Fruit fly (Drosophila melanogaster) whole organism, wandering third instar larva: Measurements from ENCODE around the gene Sgs8.
A peak's percentile ranks its signal among the peaks of the same experiment; 100 is the strongest.

Experiments used
- Vsx2 ChIP-seq: fragments of 200-300, 225-300 bp; sonication (Bioruptor generic); optimal IDR thresholded peaks from 2 replicates; lab custom pipeline; 2018; ENCODE audit warnings: missing biosample characterization, missing genetic modification characterization; ENCODE audit not compliant: partially characterized antibody
- br ChIP-seq: fragments of 200-800 bp; sonication (Bioruptor generic); optimal IDR thresholded peaks from 2 replicates; lab custom pipeline; 2016; ENCODE audit warnings: missing biosample characterization, missing genetic modification characterization
- dl ChIP-seq, 2 experiments: fragments of 175-275, 200-275 bp in 1 of 2; fragments of 200-275 bp in 1 of 2; sonication (Bioruptor generic); optimal IDR thresholded peaks; lab custom pipeline; 2018; ENCODE audit warnings: mild to moderate bottlenecking in 2 of 2, missing biosample characterization in 2 of 2, missing genetic modification characterization in 2 of 2, moderate library complexity in 2 of 2; ENCODE audit not compliant: partially characterized antibody in 2 of 2, insufficient read depth in 1 of 2
- dmrt93B ChIP-seq: fragments of 200-800 bp; sonication (Bioruptor generic); optimal IDR thresholded peaks from 2 replicates; lab custom pipeline; 2018; ENCODE audit warnings: missing biosample characterization, mild to moderate bottlenecking, missing genetic modification characterization
- ey ChIP-seq: fragments of 200-800 bp; sonication (Bioruptor generic); optimal IDR thresholded peaks from 2 replicates; lab custom pipeline; 2016; ENCODE audit warnings: missing biosample characterization, missing genetic modification characterization
- lola ChIP-seq: fragments of >200 bp; optimal IDR thresholded peaks from 2 replicates; lab custom pipeline; 2017; ENCODE audit warnings: missing biosample characterization, missing genetic modification characterization
- psq ChIP-seq: fragments of 200-800 bp; sonication (Bioruptor generic); optimal IDR thresholded peaks from 3 replicates; lab custom pipeline; 2017; ENCODE audit warnings: missing biosample characterization, mild to moderate bottlenecking, missing genetic modification characterization, moderate library complexity
- sv ChIP-seq: fragments of 200-800 bp; sonication (Bioruptor generic); optimal IDR thresholded peaks from 3 replicates; lab custom pipeline; 2016; ENCODE audit warnings: missing biosample characterization, missing genetic modification characterization
- woc ChIP-seq: sonication (Bioruptor generic); optimal IDR thresholded peaks from 2 replicates; lab custom pipeline; 2016; ENCODE audit warnings: missing biosample characterization, mild to moderate bottlenecking, missing genetic modification characterization

DNA sequence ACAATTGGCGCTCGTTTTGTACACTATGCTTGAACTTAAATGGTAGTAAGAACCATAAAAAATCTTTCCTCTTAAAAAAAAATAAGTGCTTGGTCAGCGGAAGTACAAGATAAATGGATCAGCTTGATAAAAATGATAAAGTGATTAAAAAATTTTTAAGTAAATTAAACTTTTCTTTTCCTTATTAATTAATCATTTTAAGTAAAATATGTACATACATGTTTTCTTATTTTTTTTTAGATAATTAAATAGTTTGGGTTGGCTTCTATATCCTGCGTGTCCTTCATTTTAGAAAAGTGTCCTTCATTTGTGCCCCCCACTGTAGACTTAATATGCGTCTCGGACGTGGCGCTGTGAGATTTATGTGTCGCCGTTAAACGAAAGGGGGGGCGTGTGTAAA, 47.4 kb upstream of the Sgs8 start:
- TF ChIP-seq lola (GFP tag; lab: Kevin White, UChicago) (no peak), psq (no peak), woc (no peak), Vsx2 (GFP tag; lab: Kevin White, UChicago) (no peak), ey (GFP tag; lab: Kevin White, UChicago) (no peak), br (GFP tag; lab: Kevin White, UChicago) (no peak), sv (GFP tag; lab: Kevin White, UChicago) (peak; percentile 17), dmrt93B (GFP tag; lab: Kevin White, UChicago) (no peak), dl (GFP tag; optimal IDR thresholded peaks at IDR 0.05; lab: Kevin White, UChicago; ENCODE audit: insufficient read depth in 1 of 2, partially characterized antibody in 2 of 2) (no peak)
